Worm (Caenorhabditis elegans): ENCODE measurements around the gene rab-35.

Gene rab-35

ce11 chrIII:11346383-11346782, 35.0 kb upstream of the rab-35 start, which contains the start of gene T28D6.7:
T28D6.7 (minus strand) TSS chrIII:11346483.
- TF ChIP-seq tab-1 (GFP tag; IDR thresholded peaks at IDR 0.05), result no peak

ce11 chrIII:11344125-11344524, 32.8 kb upstream of the rab-35 start:
- TF ChIP-seq tab-1 (GFP tag; IDR thresholded peaks at IDR 0.05), result no peak
- no peak for TF ChIP-seq flt-1 (GFP tag; IDR thresholded peaks at IDR 0.05)
- no peak for TF ChIP-seq ztf-29 (GFP tag; IDR thresholded peaks at IDR 0.05)
- TF ChIP-seq T22C8.4 (GFP tag; IDR thresholded peaks at IDR 0.05), result no peak
- TF ChIP-seq ztf-23 (GFP tag; IDR thresholded peaks at IDR 0.05), result no peak
- no peak for TF ChIP-seq klf-2 (GFP tag; conservative IDR thresholded peaks at IDR 0.05)
- TF ChIP-seq cog-1 (tag; optimal IDR thresholded peaks at IDR 0.05), result no peak
- no peak for TF ChIP-seq med-1 (GFP tag; optimal IDR thresholded peaks at IDR 0.05; ENCODE audit: insufficient read depth)
- no peak for TF ChIP-seq ref-1 (GFP tag; conservative IDR thresholded peaks at IDR 0.05)

- no peak for TF ChIP-seq flt-1 (GFP tag; IDR thresholded peaks at IDR 0.05)
Measured at ce11 chrIII:11343041-11343440, 31.7 kb upstream of the rab-35 start, which contains the start of the genes T28D6.6 and pen-2. T28D6.6 (minus strand) TSS chrIII:11343108. pen-2 (plus strand) TSS chrIII:11343322.

ce11 chrIII:11341466-11341865, 30.1 kb upstream of the rab-35 start:
- TF ChIP-seq ztf-23 (GFP tag; IDR thresholded peaks at IDR 0.05) (no peak), flt-1 (GFP tag; IDR thresholded peaks at IDR 0.05) (no peak), tab-1 (GFP tag; IDR thresholded peaks at IDR 0.05) (no peak), T22C8.4 (GFP tag; IDR thresholded peaks at IDR 0.05) (no peak), ref-1 (GFP tag; conservative IDR thresholded peaks at IDR 0.05) (no peak), cog-1 (tag; optimal IDR thresholded peaks at IDR 0.05) (no peak), med-1 (GFP tag; optimal IDR thresholded peaks at IDR 0.05; ENCODE audit: insufficient read depth) (no peak), klf-2 (GFP tag; conservative IDR thresholded peaks at IDR 0.05) (no peak), ztf-29 (GFP tag; IDR thresholded peaks at IDR 0.05) (no peak)

ce11 chrIII:11337627-11338026, 26.3 kb upstream of the rab-35 start:
- TF ChIP-seq flt-1 (GFP tag; IDR thresholded peaks at IDR 0.05) (no peak), med-1 (GFP tag; optimal IDR thresholded peaks at IDR 0.05; ENCODE audit: insufficient read depth) (no peak), ztf-29 (GFP tag; IDR thresholded peaks at IDR 0.05) (no peak), ref-1 (GFP tag; conservative IDR thresholded peaks at IDR 0.05) (no peak), ztf-23 (GFP tag; IDR thresholded peaks at IDR 0.05) (no peak), T22C8.4 (GFP tag; IDR thresholded peaks at IDR 0.05) (no peak)

- TF ChIP-seq ref-1 (GFP tag; conservative IDR thresholded peaks at IDR 0.05), result no peak
- TF ChIP-seq med-1 (GFP tag; optimal IDR thresholded peaks at IDR 0.05; ENCODE audit: insufficient read depth), result no peak
- no peak for TF ChIP-seq flt-1 (GFP tag; IDR thresholded peaks at IDR 0.05)
- TF ChIP-seq tab-1 (GFP tag; IDR thresholded peaks at IDR 0.05), result no peak
- TF ChIP-seq klf-2 (GFP tag; conservative IDR thresholded peaks at IDR 0.05), result no peak
Measured at ce11 chrIII:11336072-11336471, 24.7 kb upstream of the rab-35 start.

- no peak for TF ChIP-seq ref-1 (GFP tag; conservative IDR thresholded peaks at IDR 0.05)
- 0 out of 2 replicates have a peak, but pooled peaks have one; percentile 11 for TF ChIP-seq flt-1 (GFP tag; IDR thresholded peaks at IDR 0.05)
- TF ChIP-seq ztf-23 (GFP tag; IDR thresholded peaks at IDR 0.05), result no peak
Measured at ce11 chrIII:11334346-11334745, 23.0 kb upstream of the rab-35 start.

ce11 chrIII:11333032-11333732, 21.8 kb upstream of the rab-35 start, which contains the start of gene T28D6.5:
T28D6.5 (plus strand) TSS chrIII:11333682.
- no peak for TF ChIP-seq T22C8.4 (GFP tag; IDR thresholded peaks at IDR 0.05)
- no peak for TF ChIP-seq cog-1 (tag; optimal IDR thresholded peaks at IDR 0.05)
- TF ChIP-seq ztf-23 (GFP tag; IDR thresholded peaks at IDR 0.05), result no peak
- TF ChIP-seq klf-2 (GFP tag; conservative IDR thresholded peaks at IDR 0.05), result no peak
- TF ChIP-seq ref-1 (GFP tag; conservative IDR thresholded peaks at IDR 0.05), result no peak
- TF ChIP-seq tab-1 (GFP tag; IDR thresholded peaks at IDR 0.05), result no peak
- no peak for TF ChIP-seq ztf-29 (GFP tag; IDR thresholded peaks at IDR 0.05)
- no peak for TF ChIP-seq flt-1 (GFP tag; IDR thresholded peaks at IDR 0.05)
- no peak for TF ChIP-seq med-1 (GFP tag; optimal IDR thresholded peaks at IDR 0.05; ENCODE audit: insufficient read depth)

ce11 chrIII:11332306-11332705, 20.9 kb upstream of the rab-35 start:
- TF ChIP-seq tab-1 (GFP tag; IDR thresholded peaks at IDR 0.05), result no peak
- no peak for TF ChIP-seq cog-1 (tag; optimal IDR thresholded peaks at IDR 0.05)
- no peak for TF ChIP-seq ztf-23 (GFP tag; IDR thresholded peaks at IDR 0.05)
- TF ChIP-seq ztf-29 (GFP tag; IDR thresholded peaks at IDR 0.05), result no peak
- no peak for TF ChIP-seq med-1 (GFP tag; optimal IDR thresholded peaks at IDR 0.05; ENCODE audit: insufficient read depth)
- TF ChIP-seq T22C8.4 (GFP tag; IDR thresholded peaks at IDR 0.05), result no peak
- TF ChIP-seq klf-2 (GFP tag; conservative IDR thresholded peaks at IDR 0.05), result no peak
- no peak for TF ChIP-seq ref-1 (GFP tag; conservative IDR thresholded peaks at IDR 0.05)
- no peak for TF ChIP-seq flt-1 (GFP tag; IDR thresholded peaks at IDR 0.05)

- TF ChIP-seq T22C8.4 (GFP tag; IDR thresholded peaks at IDR 0.05), result no peak
- TF ChIP-seq tab-1 (GFP tag; IDR thresholded peaks at IDR 0.05), result no peak
- no peak for TF ChIP-seq med-1 (GFP tag; optimal IDR thresholded peaks at IDR 0.05; ENCODE audit: insufficient read depth)
- no peak for TF ChIP-seq flt-1 (GFP tag; IDR thresholded peaks at IDR 0.05)
- no peak for TF ChIP-seq klf-2 (GFP tag; conservative IDR thresholded peaks at IDR 0.05)
- TF ChIP-seq ztf-29 (GFP tag; IDR thresholded peaks at IDR 0.05), result no peak
- TF ChIP-seq ref-1 (GFP tag; conservative IDR thresholded peaks at IDR 0.05), result no peak
- TF ChIP-seq cog-1 (tag; optimal IDR thresholded peaks at IDR 0.05), result no peak
- TF ChIP-seq ztf-23 (GFP tag; IDR thresholded peaks at IDR 0.05), result no peak
Measured at ce11 chrIII:11324093-11324492, 12.7 kb upstream of the rab-35 start.
